Fruit fly (Drosophila melanogaster) whole organism, prepupa: Measurements from ENCODE around the gene CG11550.

Experiments used
- Blimp-1 ChIP-seq: fragments of 200-800 bp; sonication (Bioruptor generic); optimal IDR thresholded peaks from 3 replicates; lab custom pipeline; 2017; ENCODE audit warnings: missing biosample characterization, missing genetic modification characterization, mild to moderate bottlenecking, moderate library complexity, missing genetic modification reagents
- CG10631 ChIP-seq: fragments of 200-800 bp; sonication (Bioruptor generic); optimal IDR thresholded peaks from 2 replicates; lab custom pipeline; 2016; ENCODE audit warnings: missing biosample characterization, missing genetic modification characterization
- CG11294 ChIP-seq: fragments of 200-800 bp; sonication (Bioruptor generic); IDR thresholded peaks from 2 replicates; pipeline ENCODE4 v1.3.6; 2022; ENCODE audit warnings: missing biosample characterization, missing genetic modification characterization
- CG11762 ChIP-seq: fragments of 200-800 bp; sonication (Bioruptor generic); optimal IDR thresholded peaks from 3 replicates; lab custom pipeline; 2016; ENCODE audit warnings: missing biosample characterization, missing genetic modification characterization; ENCODE audit not compliant: insufficient read depth
- CG11902 ChIP-seq: fragments of 200-800 bp; sonication (Bioruptor generic); optimal IDR thresholded peaks from 3 replicates; lab custom pipeline; 2016; ENCODE audit warnings: missing biosample characterization, missing genetic modification characterization
- CG1621 ChIP-seq: fragments of 200-800 bp; sonication (Bioruptor generic); optimal IDR thresholded peaks from 3 replicates; lab custom pipeline; 2018; ENCODE audit warnings: missing biosample characterization, mild to moderate bottlenecking, missing genetic modification characterization
- CG16779 ChIP-seq: fragments of 200-800 bp; sonication (Bioruptor generic); optimal IDR thresholded peaks from 3 replicates; lab custom pipeline; 2017; ENCODE audit warnings: missing biosample characterization, mild to moderate bottlenecking, missing genetic modification characterization
- CG3032 ChIP-seq: fragments of 200-800 bp; optimal IDR thresholded peaks from 2 replicates; lab custom pipeline; 2019; ENCODE audit warnings: missing biosample characterization, mild to moderate bottlenecking, missing genetic modification characterization, moderate library complexity
- CG31627 ChIP-seq: fragments of 200-800 bp; sonication (Bioruptor generic); optimal IDR thresholded peaks from 3 replicates; lab custom pipeline; 2016; ENCODE audit warnings: missing biosample characterization, missing genetic modification characterization
- CG32006 ChIP-seq: fragments of 200-800 bp; sonication (Bioruptor generic); optimal IDR thresholded peaks from 3 replicates; lab custom pipeline; 2017; ENCODE audit warnings: missing biosample characterization, mild to moderate bottlenecking, missing genetic modification characterization
- CG34406 ChIP-seq: fragments of 200-800 bp; sonication (Bioruptor generic); optimal IDR thresholded peaks from 3 replicates; lab custom pipeline; 2016; ENCODE audit warnings: missing biosample characterization, missing genetic modification characterization
- CG3919 ChIP-seq: fragments of 200-800 bp; sonication (Bioruptor generic); optimal IDR thresholded peaks from 3 replicates; lab custom pipeline; 2016; ENCODE audit warnings: missing biosample characterization, missing genetic modification characterization
- CG4318 ChIP-seq: fragments of 200-800 bp; sonication (Bioruptor generic); optimal IDR thresholded peaks from 3 replicates; lab custom pipeline; 2017; ENCODE audit warnings: missing biosample characterization, mild to moderate bottlenecking, missing genetic modification characterization
- CG6163 ChIP-seq: fragments of 200-800 bp; sonication (Bioruptor generic); IDR thresholded peaks from 3 replicates; pipeline ENCODE4 v1.3.6; 2022; ENCODE audit warnings: missing biosample characterization, missing genetic modification characterization
- CG6792 ChIP-seq: fragments of 200-800 bp; sonication (Bioruptor generic); optimal IDR thresholded peaks from 3 replicates; lab custom pipeline; 2016; ENCODE audit warnings: missing biosample characterization, missing genetic modification characterization
- CG6808 ChIP-seq: fragments of 200-800 bp; sonication (Bioruptor generic); optimal IDR thresholded peaks from 3 replicates; lab custom pipeline; 2017; ENCODE audit warnings: missing biosample characterization, missing genetic modification characterization, mild to moderate bottlenecking, moderate library complexity, missing genetic modification reagents
- CG6854 ChIP-seq: fragments of 200-800 bp; sonication (Bioruptor generic); optimal IDR thresholded peaks from 2 replicates; lab custom pipeline; 2017; ENCODE audit warnings: missing biosample characterization, mild to moderate bottlenecking, missing genetic modification characterization
- CG7368 ChIP-seq: fragments of 200-800 bp; sonication (Bioruptor generic); optimal IDR thresholded peaks from 3 replicates; lab custom pipeline; 2016; ENCODE audit warnings: missing biosample characterization, missing genetic modification characterization
- CG8119 ChIP-seq: fragments of 200-800 bp; sonication (Bioruptor generic); IDR thresholded peaks from 3 replicates; pipeline ENCODE4 v1.3.6; 2022; ENCODE audit warnings: missing biosample characterization, missing genetic modification characterization
- CG8319 ChIP-seq: fragments of 200-800 bp; sonication (Bioruptor generic); optimal IDR thresholded peaks from 3 replicates; lab custom pipeline; 2016; ENCODE audit warnings: missing biosample characterization, missing genetic modification characterization
- CG8632 ChIP-seq: fragments of 200-800 bp; sonication (Bioruptor generic); optimal IDR thresholded peaks from 3 replicates; lab custom pipeline; 2016; ENCODE audit warnings: missing biosample characterization, missing genetic modification characterization
- CG9139 ChIP-seq: fragments of 200-800 bp; sonication (Bioruptor generic); optimal IDR thresholded peaks from 3 replicates; lab custom pipeline; 2017; ENCODE audit warnings: missing biosample characterization, mild to moderate bottlenecking, missing genetic modification characterization
- Eip75B ChIP-seq: fragments of 200-800 bp; sonication (Bioruptor generic); optimal IDR thresholded peaks from 3 replicates; lab custom pipeline; 2016; ENCODE audit warnings: missing biosample characterization, missing genetic modification characterization
- Eip93F ChIP-seq: fragments of 200-800 bp; sonication (Bioruptor generic); optimal IDR thresholded peaks from 2 replicates; lab custom pipeline; 2016; ENCODE audit warnings: missing biosample characterization, mild to moderate bottlenecking, missing genetic modification characterization
- Ets96B ChIP-seq: fragments of 200-800 bp; optimal IDR thresholded peaks from 2 replicates; lab custom pipeline; 2019; ENCODE audit warnings: missing biosample characterization, mild to moderate bottlenecking, missing genetic modification characterization, moderate library complexity
- Hr39 ChIP-seq: fragments of 200-800 bp; sonication (Bioruptor generic); optimal IDR thresholded peaks from 2 replicates; lab custom pipeline; 2016; ENCODE audit warnings: missing biosample characterization, missing genetic modification characterization
- Hr4 ChIP-seq: fragments of 200-800 bp; sonication (Bioruptor generic); optimal IDR thresholded peaks from 3 replicates; lab custom pipeline; 2016; ENCODE audit warnings: missing biosample characterization, missing genetic modification characterization
- Smox ChIP-seq: fragments of 200-800 bp; sonication (Bioruptor generic); optimal IDR thresholded peaks from 3 replicates; lab custom pipeline; 2016; ENCODE audit warnings: missing biosample characterization, missing genetic modification characterization
- Sox102F ChIP-seq: fragments of 200-800 bp; sonication (Bioruptor generic); optimal IDR thresholded peaks from 2 replicates; lab custom pipeline; 2016; ENCODE audit warnings: missing biosample characterization, mild to moderate bottlenecking, missing genetic modification characterization
- acj6 ChIP-seq: fragments of 200-800 bp; sonication (Bioruptor generic); optimal IDR thresholded peaks from 3 replicates; lab custom pipeline; 2016; ENCODE audit warnings: missing biosample characterization, missing genetic modification characterization
- cyc ChIP-seq: fragments of 200-800 bp; sonication (Bioruptor generic); optimal IDR thresholded peaks from 3 replicates; lab custom pipeline; 2016; ENCODE audit warnings: missing biosample characterization, missing genetic modification characterization
- dac ChIP-seq: fragments of 200-800 bp; sonication (Bioruptor generic); optimal IDR thresholded peaks from 2 replicates; lab custom pipeline; 2017; ENCODE audit warnings: missing biosample characterization, mild to moderate bottlenecking, missing genetic modification characterization
- dsx ChIP-seq: fragments of 200-800 bp; optimal IDR thresholded peaks from 3 replicates; lab custom pipeline; 2019; ENCODE audit warnings: missing biosample characterization, mild to moderate bottlenecking, missing genetic modification characterization, moderate library complexity; ENCODE audit not compliant: poor library complexity, severe bottlenecking
- eg ChIP-seq: fragments of 200-800 bp; sonication (Bioruptor generic); IDR thresholded peaks from 3 replicates; pipeline ENCODE4 v1.3.6; 2022; ENCODE audit warnings: missing biosample characterization, missing genetic modification characterization
- esn ChIP-seq: fragments of 200-800 bp; sonication (Bioruptor generic); optimal IDR thresholded peaks from 2 replicates; lab custom pipeline; 2016; ENCODE audit warnings: missing biosample characterization, mild to moderate bottlenecking, missing genetic modification characterization, moderate library complexity
- fd59A ChIP-seq: fragments of 200-800 bp; sonication (Bioruptor generic); optimal IDR thresholded peaks from 2 replicates; lab custom pipeline; 2017; ENCODE audit warnings: missing biosample characterization, mild to moderate bottlenecking, missing genetic modification characterization, missing genetic modification reagents
- fkh ChIP-seq: fragments of 200-800 bp; sonication (Bioruptor generic); optimal IDR thresholded peaks from 3 replicates; lab custom pipeline; 2017; ENCODE audit warnings: missing biosample characterization, mild to moderate bottlenecking, missing genetic modification characterization, moderate library complexity
- lz ChIP-seq: fragments of 200-800 bp; sonication (Bioruptor generic); optimal IDR thresholded peaks from 3 replicates; lab custom pipeline; 2016; ENCODE audit warnings: missing biosample characterization, missing genetic modification characterization
- pdm3 ChIP-seq: fragments of 200-800 bp; sonication (Bioruptor generic); optimal IDR thresholded peaks from 3 replicates; lab custom pipeline; 2016; ENCODE audit warnings: missing biosample characterization, missing genetic modification characterization
- salr ChIP-seq, 2 experiments: fragments of 200-800 bp; sonication (Bioruptor generic); optimal IDR thresholded peaks; 3 replicates each; lab custom pipeline; 2016 to 2018; ENCODE audit warnings: missing biosample characterization in 2 of 2, missing genetic modification characterization in 2 of 2, mild to moderate bottlenecking in 1 of 2
- spab ChIP-seq: fragments of 200-800 bp; sonication (Bioruptor generic); optimal IDR thresholded peaks from 2 replicates; lab custom pipeline; 2017; ENCODE audit warnings: missing biosample characterization, mild to moderate bottlenecking, missing genetic modification characterization, missing genetic modification reagents
- ss ChIP-seq, 2 experiments: fragments of 200-800 bp; sonication (Bioruptor generic); optimal IDR thresholded peaks; 2 replicates in 1 of 2; 3 replicates in 1 of 2; lab custom pipeline; 2017 to 2018; ENCODE audit warnings: mild to moderate bottlenecking in 2 of 2, missing biosample characterization in 2 of 2, missing genetic modification characterization in 2 of 2, moderate library complexity in 1 of 2
- topi ChIP-seq: fragments of 200-800 bp; sonication (Bioruptor generic); optimal IDR thresholded peaks from 3 replicates; lab custom pipeline; 2016; ENCODE audit warnings: missing biosample characterization, missing genetic modification characterization
- vri ChIP-seq: fragments of 200-800 bp; sonication (Bioruptor generic); optimal IDR thresholded peaks from 3 replicates; lab custom pipeline; 2016; ENCODE audit warnings: missing biosample characterization, mild to moderate bottlenecking, missing genetic modification characterization

CG11550 gene

dm6 chr3R:31683048-31683857 is 3.6 kb upstream of the CG11550 start (continued):
- TF ChIP-seq topi (GFP tag; lab: Kevin White, UChicago): peak; percentile 9
- peak; percentile 11 for TF ChIP-seq CG31627 (GFP tag; lab: Kevin White, UChicago)
- TF ChIP-seq ss (GFP tag; optimal IDR thresholded peaks at IDR 0.05; lab: Kevin White, UChicago): no peak
- TF ChIP-seq CG7368 (GFP tag; lab: Kevin White, UChicago): no peak
- no peak for TF ChIP-seq CG8632 (GFP tag; lab: Kevin White, UChicago)
- TF ChIP-seq CG8319 (GFP tag; lab: Kevin White, UChicago): no peak
- peak; percentile 15 for TF ChIP-seq CG34406 (GFP tag; lab: Kevin White, UChicago)
- no peak for TF ChIP-seq spab
- TF ChIP-seq Smox (GFP tag; lab: Kevin White, UChicago): peak; percentile 1
- TF ChIP-seq pdm3 (GFP tag; lab: Kevin White, UChicago): no peak
- TF ChIP-seq Sox102F (GFP tag; lab: Kevin White, UChicago): peak; percentile 7

- TF ChIP-seq esn: peak; percentile 80
- peak; percentile 72 for TF ChIP-seq Smox (GFP tag; lab: Kevin White, UChicago)
- peak; percentile 44 for TF ChIP-seq CG11902
- peak; percentile 92 for TF ChIP-seq CG32006 (GFP tag; lab: Kevin White, UChicago)
- TF ChIP-seq CG8119 (GFP tag; lab: Robert Waterston, UW): peak; percentile 88
- TF ChIP-seq CG7368 (GFP tag; lab: Kevin White, UChicago): peak; percentile 54
- TF ChIP-seq CG16779 (tag; lab: Kevin White, UChicago): peak; percentile 41
- no peak for TF ChIP-seq dsx (GFP tag; lab: Kevin White, UChicago)
- TF ChIP-seq CG8319 (GFP tag; lab: Kevin White, UChicago): no peak
- TF ChIP-seq CG31627 (GFP tag; lab: Kevin White, UChicago): peak; percentile 76
- TF ChIP-seq Hr39 (GFP tag; lab: Kevin White, UChicago): peak; percentile 77
- TF ChIP-seq cyc (GFP tag; lab: Kevin White, UChicago): peak; percentile 73
- peak; percentile 85 for TF ChIP-seq eg
- TF ChIP-seq dac (GFP tag; lab: Kevin White, UChicago): peak; percentile 78
- TF ChIP-seq Sox102F (GFP tag; lab: Kevin White, UChicago): peak; percentile 79
- no peak for TF ChIP-seq fkh (GFP tag; lab: Kevin White, UChicago)
- TF ChIP-seq CG3032: peak; percentile 34
- peak; percentile 42 for TF ChIP-seq CG34406 (GFP tag; lab: Kevin White, UChicago)
- peak; percentile 9 for TF ChIP-seq CG9139 (GFP tag; lab: Kevin White, UChicago)
- peak; percentile 77 for TF ChIP-seq lz (GFP tag; lab: Kevin White, UChicago)
- TF ChIP-seq ss (GFP tag; optimal IDR thresholded peaks at IDR 0.05; lab: Kevin White, UChicago): peak; percentile 53 to 71
- TF ChIP-seq CG6854 (GFP tag; lab: Kevin White, UChicago): peak; percentile 63
- peak; percentile 40 for TF ChIP-seq CG6808 (GFP tag; lab: Kevin White, UChicago)
- TF ChIP-seq topi (GFP tag; lab: Kevin White, UChicago): peak; percentile 77
- TF ChIP-seq acj6 (GFP tag; lab: Kevin White, UChicago): peak; percentile 76
- TF ChIP-seq CG6163: peak; percentile 85
- TF ChIP-seq CG6792: peak; percentile 56
- peak in 1 of 2 experiments; percentile 73 for TF ChIP-seq salr (GFP tag; optimal IDR thresholded peaks at IDR 0.05; lab: Kevin White, UChicago)
- TF ChIP-seq CG4318 (GFP tag; lab: Kevin White, UChicago): peak; percentile 82
- peak; percentile 2 for TF ChIP-seq Eip93F (GFP tag; lab: Kevin White, UChicago)
- TF ChIP-seq Eip75B (GFP tag; lab: Kevin White, UChicago): peak; percentile 72
- peak; percentile 50 for TF ChIP-seq Ets96B (tag; lab: Kevin White, UChicago)
- TF ChIP-seq Blimp-1 (GFP tag; lab: Kevin White, UChicago): peak; percentile 39
- peak; percentile 93 for TF ChIP-seq Hr4 (GFP tag; lab: Kevin White, UChicago)
- peak; percentile 50 for TF ChIP-seq vri (GFP tag; lab: Kevin White, UChicago)
- peak; percentile 80 for TF ChIP-seq CG11294 (GFP tag; lab: Robert Waterston, UW)
- TF ChIP-seq fd59A (GFP tag; lab: Kevin White, UChicago): peak; percentile 39
- TF ChIP-seq pdm3 (GFP tag; lab: Kevin White, UChicago): peak; percentile 80
- peak; percentile 80 for TF ChIP-seq CG3919 (GFP tag; lab: Kevin White, UChicago)
- peak; percentile 59 for TF ChIP-seq CG10631 (GFP tag; lab: Kevin White, UChicago)
- no peak for TF ChIP-seq CG1621 (tag; lab: Kevin White, UChicago)
- TF ChIP-seq CG11762 (GFP tag; lab: Kevin White, UChicago): peak; percentile 38
Measured at dm6 chr3R:31682140-31682782, 2.6 kb upstream of the CG11550 start.
